Fruit fly (Drosophila melanogaster) whole organism, wandering third instar larva: Measurements from ENCODE around the gene mRpL16.

Source experiments
- Abd-B ChIP-seq: fragments of >200 bp; optimal IDR thresholded peaks from 2 replicates; lab custom pipeline; 2017; ENCODE audit warnings: missing biosample characterization, missing genetic modification characterization
- GATAd ChIP-seq: sonication (Bioruptor generic); optimal IDR thresholded peaks from 2 replicates; lab custom pipeline; 2016; ENCODE audit warnings: missing biosample characterization, missing genetic modification characterization
- Hnf4 ChIP-seq: fragments of 200-800 bp; sonication (Bioruptor generic); optimal IDR thresholded peaks from 2 replicates; lab custom pipeline; 2016; ENCODE audit warnings: missing biosample characterization, mild to moderate bottlenecking, missing genetic modification characterization
- Myc ChIP-seq: fragments of >200 bp; optimal IDR thresholded peaks from 2 replicates; lab custom pipeline; 2017
- Vsx2 ChIP-seq: fragments of 200-300, 225-300 bp; sonication (Bioruptor generic); optimal IDR thresholded peaks from 2 replicates; lab custom pipeline; 2018; ENCODE audit warnings: missing biosample characterization, missing genetic modification characterization; ENCODE audit not compliant: partially characterized antibody
- brk ChIP-seq: fragments of 200-800 bp; sonication (Bioruptor generic); optimal IDR thresholded peaks from 2 replicates; lab custom pipeline; 2016; ENCODE audit warnings: missing biosample characterization, mild to moderate bottlenecking, missing genetic modification characterization

dm6 chrX:1842875-1843274 is 47.2 kb upstream of the mRpL16 start:
- TF ChIP-seq Hnf4 (GFP tag; lab: Kevin White, UChicago) = no peak
- TF ChIP-seq GATAd (GFP tag; lab: Kevin White, UChicago) = no peak
- TF ChIP-seq Abd-B = no peak
- TF ChIP-seq Vsx2 = no peak
- no peak for TF ChIP-seq brk (GFP tag; lab: Kevin White, UChicago)
- no peak for TF ChIP-seq Myc (lab: Kevin White, UChicago)
